Fruit fly (Drosophila melanogaster): ENCODE results near the gene Pdp1.

Gene Pdp1

DNA sequence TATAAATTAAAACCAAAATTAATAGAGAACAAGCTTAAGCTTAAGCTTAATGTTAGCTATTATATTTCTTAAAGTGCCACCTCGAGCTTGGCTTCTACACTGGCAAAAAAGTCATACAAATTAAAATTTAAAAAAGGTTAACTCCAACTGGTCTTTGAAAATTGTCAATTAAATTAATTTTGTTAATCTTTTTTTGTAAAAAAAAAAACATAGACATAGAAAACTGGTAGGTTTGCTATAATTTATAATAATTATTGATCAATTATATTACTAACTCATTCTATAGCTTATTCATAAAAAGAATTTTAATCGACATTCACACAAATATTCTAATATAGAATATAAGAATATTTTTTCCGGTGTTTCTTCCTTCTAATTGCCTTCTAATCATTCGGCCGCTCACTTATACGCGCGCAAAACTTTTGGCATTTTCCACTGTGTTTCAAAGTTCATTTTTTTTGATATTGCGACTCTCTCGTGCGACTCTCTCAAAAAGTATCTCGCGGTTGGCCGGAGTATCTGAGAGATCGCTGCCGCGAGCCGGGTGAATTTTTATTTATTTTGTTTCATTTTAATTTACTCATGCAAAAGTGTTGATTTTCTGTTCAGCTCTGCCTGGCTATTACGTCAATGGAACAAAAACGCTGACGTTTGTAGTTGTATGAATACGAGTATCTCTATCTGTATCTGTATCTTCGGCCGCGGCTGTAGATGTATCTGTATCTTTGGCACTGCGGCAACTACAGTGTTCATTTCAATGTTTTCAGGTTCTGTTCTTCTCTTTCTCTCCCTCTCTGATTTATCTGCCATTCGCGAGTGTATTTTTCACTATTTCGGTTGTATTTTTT lies 11.2 kb downstream of the Pdp1 start (continued):
- TF ChIP-seq ERR (GFP tag; optimal IDR thresholded peaks at IDR 0.05), result no peak
- TF ChIP-seq insv (GFP tag; optimal IDR thresholded peaks at IDR 0.05), result peak in 1 of 2 experiments; percentile 10
- TF ChIP-seq Awh (GFP tag; IDR thresholded peaks at IDR 0.05), result no peak
- no peak for TF ChIP-seq dimm (GFP tag; IDR thresholded peaks at IDR 0.05)
- TF ChIP-seq Blimp-1 (GFP tag; optimal IDR thresholded peaks at IDR 0.05), result peak; percentile 81
- TF ChIP-seq mam (GFP tag; optimal IDR thresholded peaks at IDR 0.05), result no peak
- TF ChIP-seq da (GFP tag; optimal IDR thresholded peaks at IDR 0.05), result no peak
- no peak for TF ChIP-seq z (GFP tag; IDR thresholded peaks at IDR 0.05)
- peak; percentile 86 for TF ChIP-seq lab (GFP tag; optimal IDR thresholded peaks at IDR 0.05)
- no peak for TF ChIP-seq CG12071 (GFP tag; optimal IDR thresholded peaks at IDR 0.05)
- peak; percentile 63; the same call in 1 of the 3 replicates for TF ChIP-seq CG2199 (GFP tag; IDR thresholded peaks at IDR 0.05)
- peak; percentile 42 for TF ChIP-seq org-1 (GFP tag; optimal IDR thresholded peaks at IDR 0.05)
- TF ChIP-seq shn (GFP tag; optimal IDR thresholded peaks at IDR 0.05), result no peak
- TF ChIP-seq MBD-R2 (GFP tag; IDR thresholded peaks at IDR 0.05), result peak; percentile 33; the same call in 1 of the 2 replicates
- TF ChIP-seq tgo (GFP tag; IDR thresholded peaks at IDR 0.05), result peak; percentile 89
- TF ChIP-seq CG12659 (GFP tag; optimal IDR thresholded peaks at IDR 0.05), result peak; percentile 95
- no peak for TF ChIP-seq Rx (GFP tag; IDR thresholded peaks at IDR 0.05)
- peak; percentile 30 for TF ChIP-seq cwo (GFP tag; optimal IDR thresholded peaks at IDR 0.05)
- no peak for TF ChIP-seq sens-2 (GFP tag; IDR thresholded peaks at IDR 0.05)
- peak in 1 of 2 experiments; percentile 99 for TF ChIP-seq Pdp1 (GFP tag; optimal IDR thresholded peaks at IDR 0.05)
- no peak for TF ChIP-seq fd64A (GFP tag; optimal IDR thresholded peaks at IDR 0.05)
- peak; percentile 40 for TF ChIP-seq salm (tag; optimal IDR thresholded peaks at IDR 0.05)
- peak; percentile 71 for TF ChIP-seq CG12942 (GFP tag; optimal IDR thresholded peaks at IDR 0.05)
- TF ChIP-seq pros (GFP tag; optimal IDR thresholded peaks at IDR 0.05), result no peak
- TF ChIP-seq Doc3 (GFP tag; IDR thresholded peaks at IDR 0.05; ENCODE audit: partially characterized antibody), result no peak
- no peak for TF ChIP-seq Hmx (GFP tag; optimal IDR thresholded peaks at IDR 0.05)
- TF ChIP-seq CG18262 (tag; optimal IDR thresholded peaks at IDR 0.05), result peak; percentile 73
- no peak for TF ChIP-seq HmgD (GFP tag; optimal IDR thresholded peaks at IDR 0.05)
- TF ChIP-seq CG4360 (GFP tag; IDR thresholded peaks at IDR 0.05), result no peak
- TF ChIP-seq CG8290 (GFP tag; optimal IDR thresholded peaks at IDR 0.05), result no peak
- TF ChIP-seq CG8290 (tag; optimal IDR thresholded peaks at IDR 0.05), result peak in 1 of 2 experiments; percentile 16
- TF ChIP-seq Ravus (GFP tag; IDR thresholded peaks at IDR 0.05), result peak; percentile 73
- TF ChIP-seq bab2 (GFP tag; optimal IDR thresholded peaks at IDR 0.05), result no peak
- no peak for TF ChIP-seq CG7987 (GFP tag; optimal IDR thresholded peaks at IDR 0.05)
- TF ChIP-seq CG4854 (GFP tag; optimal IDR thresholded peaks at IDR 0.05), result no peak
- peak; percentile 62 for TF ChIP-seq Aef1 (GFP tag; IDR thresholded peaks at IDR 0.05)
- TF ChIP-seq CG9609 (GFP tag; optimal IDR thresholded peaks at IDR 0.05), result no peak
- peak; percentile 64 for TF ChIP-seq CG14441 (GFP tag; IDR thresholded peaks at IDR 0.05)
- no peak for TF ChIP-seq CG16863 (GFP tag; optimal IDR thresholded peaks at IDR 0.05)
- peak; percentile 70 for TF ChIP-seq H2.0 (GFP tag; IDR thresholded peaks at IDR 0.05)
- TF ChIP-seq CG8478 (optimal IDR thresholded peaks at IDR 0.05), result no peak
- TF ChIP-seq CG17568 (GFP tag; optimal IDR thresholded peaks at IDR 0.05), result no peak
- TF ChIP-seq CG11247 (GFP tag; IDR thresholded peaks at IDR 0.05), result peak; percentile 66; the same call in 1 of the 2 replicates
- peak; percentile 55 for TF ChIP-seq gsb (GFP tag; IDR thresholded peaks at IDR 0.05)
- peak; percentile 92 for TF ChIP-seq PHDP (tag; optimal IDR thresholded peaks at IDR 0.05)
- TF ChIP-seq CG42726 (GFP tag; IDR thresholded peaks at IDR 0.05; ENCODE audit: partially characterized antibody), result no peak
- peak; percentile 81 for TF ChIP-seq CG9215 (GFP tag; IDR thresholded peaks at IDR 0.05)
- TF ChIP-seq CG18764 (GFP tag; optimal IDR thresholded peaks at IDR 0.05), result peak; percentile 54
- TF ChIP-seq dan (GFP tag; IDR thresholded peaks at IDR 0.05), result no peak
- TF ChIP-seq Mes4 (GFP tag; optimal IDR thresholded peaks at IDR 0.05), result no peak
